Worm (Caenorhabditis elegans) whole organism, L4/young adult: ENCODE measurements around the gene irld-65.
A peak's percentile ranks its signal among the peaks of the same experiment; 100 is the strongest.

Source experiments
- W03F9.2 ChIP-seq: fragments of 150-350 bp; optimal IDR thresholded peaks from 2 replicates; lab custom pipeline; 2014; ENCODE audit warnings: missing biosample characterization, missing genetic modification characterization
- dao-5 ChIP-seq: sonication (generic microtip); optimal IDR thresholded peaks from 2 replicates; lab custom pipeline; 2016; ENCODE audit warnings: missing genotype, missing genetic modification characterization, moderate library complexity, missing compliant biosample characterization
- him-1 ChIP-seq: sonication (generic microtip); optimal IDR thresholded peaks from 2 replicates; lab custom pipeline; 2016; ENCODE audit warnings: missing genotype, missing genetic modification reagents, missing genetic modification characterization, missing compliant biosample characterization

Gene irld-65

ce11 chrII:2962531-2963164 is 24.9 kb upstream of the irld-65 start:
- peak; percentile 67 for TF ChIP-seq him-1
- no peak for TF ChIP-seq dao-5
- TF ChIP-seq W03F9.2 (tag; lab: Kevin White, UChicago) = no peak

- TF ChIP-seq dao-5 = no peak
- no peak for TF ChIP-seq W03F9.2 (tag; lab: Kevin White, UChicago)
- TF ChIP-seq him-1 = no peak
Measured at ce11 chrII:2958308-2958707, 20.6 kb upstream of the irld-65 start, which contains the start of gene srw-60. TSS of gene srw-60 (plus strand) at chrII:2958608.

- TF ChIP-seq him-1 (no peak), W03F9.2 (tag; lab: Kevin White, UChicago) (no peak), dao-5 (no peak)
Measured at ce11 chrII:2955656-2956115, 17.9 kb upstream of the irld-65 start, which contains the start of gene irld-48. TSS of gene irld-48 (plus strand) at chrII:2956065.

ce11 chrII:2952629-2953028 is 14.9 kb upstream of the irld-65 start, which contains the start of gene irld-51:
TSS of gene irld-51 (minus strand) at chrII:2952729.
- TF ChIP-seq him-1 (no peak), dao-5 (no peak), W03F9.2 (tag; lab: Kevin White, UChicago) (no peak)

ce11 chrII:2948614-2949013 is 10.9 kb upstream of the irld-65 start:
- TF ChIP-seq him-1 = no peak

- TF ChIP-seq W03F9.2 (tag; lab: Kevin White, UChicago) (no peak), him-1 (no peak), dao-5 (no peak)
Measured at ce11 chrII:2946438-2946837, 8.7 kb upstream of the irld-65 start, which contains the start of gene srw-79. TSS of gene srw-79 (plus strand) at chrII:2946738.

- TF ChIP-seq him-1 (no peak), W03F9.2 (tag; lab: Kevin White, UChicago) (no peak), dao-5 (no peak)
Measured at ce11 chrII:2943966-2944365, 6.2 kb upstream of the irld-65 start, which contains the start of the genes irld-50 and irld-49. TSS of gene irld-50 (minus strand) at chrII:2944066. TSS of gene irld-49 (plus strand) at chrII:2944176.

- TF ChIP-seq him-1 (no peak), dao-5 (no peak), W03F9.2 (tag; lab: Kevin White, UChicago) (no peak)
Measured at ce11 chrII:2940747-2941146, 3.0 kb upstream of the irld-65 start, which contains the start of gene irld-66. TSS of gene irld-66 (minus strand) at chrII:2940847.

- TF ChIP-seq dao-5 (no peak), W03F9.2 (tag; lab: Kevin White, UChicago) (no peak), him-1 (no peak)
Measured at ce11 chrII:2939681-2940080, 1.9 kb upstream of the irld-65 start.

ce11 chrII:2934354-2934753 is 3.4 kb downstream of the irld-65 start, which contains the start of gene irld-67:
TSS of gene irld-67 (minus strand) at chrII:2934454.
- no peak for TF ChIP-seq dao-5
- TF ChIP-seq W03F9.2 (tag; lab: Kevin White, UChicago) = no peak
- no peak for TF ChIP-seq him-1

ce11 chrII:2931564-2931963 is 6.2 kb downstream of the irld-65 start:
- TF ChIP-seq W03F9.2 (tag; lab: Kevin White, UChicago) = no peak
- no peak for TF ChIP-seq him-1
- TF ChIP-seq dao-5 = no peak

- TF ChIP-seq him-1 (no peak), dao-5 (no peak), W03F9.2 (tag; lab: Kevin White, UChicago) (no peak)
Measured at ce11 chrII:2930499-2930898, 7.3 kb downstream of the irld-65 start, which contains the start of the genes irld-64 and irld-63. TSS of gene irld-64 (minus strand) at chrII:2930599. TSS of gene irld-63 (plus strand) at chrII:2930728.

- TF ChIP-seq W03F9.2 (tag; lab: Kevin White, UChicago) = no peak
- TF ChIP-seq him-1 = no peak
- no peak for TF ChIP-seq dao-5
Measured at ce11 chrII:2929846-2930245, 7.9 kb downstream of the irld-65 start.

- TF ChIP-seq W03F9.2 (tag; lab: Kevin White, UChicago) (no peak), him-1 (no peak), dao-5 (no peak)
Measured at ce11 chrII:2927533-2927932, 10.2 kb downstream of the irld-65 start, which contains the start of the genes ZK355.3 and ZK355.8. TSS of gene ZK355.3 (minus strand) at chrII:2927633. TSS of gene ZK355.8 (plus strand) at chrII:2927804.

ce11 chrII:2925806-2926558 is 11.8 kb downstream of the irld-65 start:
- TF ChIP-seq W03F9.2 (tag; lab: Kevin White, UChicago) (no peak), him-1 (no peak), dao-5 (no peak)
